Fruit fly (Drosophila melanogaster): Measurements from ENCODE around the gene CG43843.

Gene CG43843

DNA sequence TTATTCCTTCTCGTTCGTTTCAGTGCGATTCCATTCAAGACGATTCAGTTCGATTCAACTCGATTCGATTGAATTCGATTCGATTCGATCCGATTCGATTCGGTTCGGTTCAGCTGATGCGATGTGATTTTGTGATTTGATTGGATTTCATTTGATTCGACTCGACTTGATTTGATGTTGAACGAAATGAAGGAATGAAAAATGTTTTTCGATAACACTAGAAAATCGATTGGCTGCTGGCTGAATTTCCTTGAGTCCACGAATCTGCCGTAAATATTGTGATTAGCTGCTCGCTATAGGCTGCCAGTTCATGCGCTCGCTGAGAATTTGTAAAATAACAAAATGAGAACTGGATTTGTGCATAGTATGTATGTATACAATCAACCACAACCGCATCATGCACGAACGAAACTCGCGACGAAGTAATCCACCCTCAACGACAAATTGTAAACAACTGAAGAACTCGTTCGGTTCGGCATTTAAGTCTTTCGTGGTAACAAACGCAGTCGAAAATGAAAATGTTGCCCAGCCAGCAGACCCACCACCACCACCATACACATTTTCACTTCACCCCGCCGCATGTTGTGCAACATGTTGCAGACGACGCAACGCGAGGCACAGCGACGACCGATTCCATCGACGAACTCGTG lies 44.9 kb upstream of the CG43843 start, which contains the start of gene Wnt5 (continued):
- TF ChIP-seq Optix (GFP tag; IDR thresholded peaks at IDR 0.05) (no peak), CG3726 (GFP tag; IDR thresholded peaks at IDR 0.05) (no peak), tup (GFP tag; optimal IDR thresholded peaks at IDR 0.05) (no peak), stwl (tag; optimal IDR thresholded peaks at IDR 0.05) (peak; percentile 45), zfh1 (GFP tag; IDR thresholded peaks at IDR 0.05) (no peak), Antp (GFP tag; optimal IDR thresholded peaks at IDR 0.05) (no peak), CG13894 (tag; optimal IDR thresholded peaks at IDR 0.05) (no peak), crc (GFP tag; optimal IDR thresholded peaks at IDR 0.05) (no peak), Sox102F (GFP tag; optimal IDR thresholded peaks at IDR 0.05) (no peak), Doc2 (GFP tag; IDR thresholded peaks at IDR 0.05) (no peak), phol (tag; optimal IDR thresholded peaks at IDR 0.05) (no peak), vvl (GFP tag; IDR thresholded peaks at IDR 0.05) (peak; percentile 68; the same call in 1 of the 2 replicates), Pdp1 (GFP tag; optimal IDR thresholded peaks at IDR 0.05) (no peak), CG6175 (GFP tag; IDR thresholded peaks at IDR 0.05) (no peak), peb (GFP tag; IDR thresholded peaks at IDR 0.05) (no peak), dysf (GFP tag; IDR thresholded peaks at IDR 0.05) (no peak), CG2129 (GFP tag; IDR thresholded peaks at IDR 0.05; ENCODE audit: partially characterized antibody) (no peak), CG17612 (GFP tag; IDR thresholded peaks at IDR 0.05) (no peak), bowl (GFP tag; IDR thresholded peaks at IDR 0.05) (no peak), al (GFP tag; IDR thresholded peaks at IDR 0.05) (no peak), br (optimal IDR thresholded peaks at IDR 0.05) (no peak), CG11504 (tag; optimal IDR thresholded peaks at IDR 0.05) (peak; percentile 100), sim (GFP tag; IDR thresholded peaks at IDR 0.05) (no peak), Hmr (GFP tag; optimal IDR thresholded peaks at IDR 0.05) (no peak), mam (GFP tag; optimal IDR thresholded peaks at IDR 0.05) (no peak), CG2199 (GFP tag; IDR thresholded peaks at IDR 0.05) (peak; percentile 92), Aef1 (GFP tag; IDR thresholded peaks at IDR 0.05) (no peak), CG7963 (GFP tag; IDR thresholded peaks at IDR 0.05; ENCODE audit: partially characterized antibody) (no peak), CG15011 (GFP tag; optimal IDR thresholded peaks at IDR 0.05) (no peak), Kr (GFP tag; optimal IDR thresholded peaks at IDR 0.05) (no peak), CG2120 (GFP tag; optimal IDR thresholded peaks at IDR 0.05) (no peak), lab (GFP tag; optimal IDR thresholded peaks at IDR 0.05) (no peak), shn (GFP tag; optimal IDR thresholded peaks at IDR 0.05) (no peak), CG12219 (GFP tag; optimal IDR thresholded peaks at IDR 0.05) (no peak), nerfin-2 (GFP tag; IDR thresholded peaks at IDR 0.05; ENCODE audit: partially characterized antibody) (no peak), CG10209 (GFP tag; optimal IDR thresholded peaks at IDR 0.05) (no peak), kah (GFP tag; optimal IDR thresholded peaks at IDR 0.05) (no peak), pita (GFP tag; optimal IDR thresholded peaks at IDR 0.05) (no peak), crp (GFP tag; optimal IDR thresholded peaks at IDR 0.05) (no peak), disco-r (GFP tag; optimal IDR thresholded peaks at IDR 0.05) (no peak), CG10959 (GFP tag; IDR thresholded peaks at IDR 0.05) (no peak), CG9609 (GFP tag; optimal IDR thresholded peaks at IDR 0.05) (no peak), trem (tag; optimal IDR thresholded peaks at IDR 0.05) (peak; percentile 29), salm (tag; optimal IDR thresholded peaks at IDR 0.05) (no peak), CG16815 (GFP tag; optimal IDR thresholded peaks at IDR 0.05) (no peak), Neu2 (GFP tag; optimal IDR thresholded peaks at IDR 0.05; ENCODE audit: borderline replicate concordance) (no peak), CG12299 (tag; optimal IDR thresholded peaks at IDR 0.05) (no peak), CG17912 (GFP tag; optimal IDR thresholded peaks at IDR 0.05) (no peak), Dref (GFP tag; IDR thresholded peaks at IDR 0.05) (0 out of 2 replicates have a peak, but pooled peaks have one; percentile 21), CG15696 (tag; optimal IDR thresholded peaks at IDR 0.05) (no peak), Lpt (GFP tag; optimal IDR thresholded peaks at IDR 0.05) (no peak)
